Comparison of ENCODE assay signal across 2 worm cellular contexts in the genomic region with DNA sequence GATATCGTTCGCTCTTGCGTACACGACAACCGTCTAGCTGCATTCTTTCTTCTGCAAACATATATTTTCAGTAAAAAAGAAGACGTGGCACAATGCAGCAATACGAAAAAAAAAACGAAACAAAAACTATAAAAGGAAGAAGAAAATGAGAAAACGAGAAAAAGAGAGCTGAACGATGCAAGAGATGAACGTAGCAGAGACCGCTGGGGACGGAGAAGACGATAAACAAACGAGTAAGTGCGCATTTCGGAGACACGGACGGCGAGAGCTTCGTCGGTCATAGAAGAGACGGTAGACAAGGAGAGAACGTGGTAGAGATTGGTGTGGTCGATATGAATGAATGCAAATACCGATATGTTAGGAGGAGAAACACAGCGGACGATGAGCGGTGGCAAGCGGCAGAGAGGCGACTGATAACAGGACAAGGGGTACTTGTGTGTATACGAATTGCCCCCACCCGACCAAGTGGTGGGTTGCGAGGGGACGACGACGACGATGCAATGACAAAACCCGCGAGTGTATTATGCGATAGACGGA.
TF ChIP-seq lines count a peak whose summit lies in the region.

A gene (minus strand): TSS at position 51 of the 537 bp plus-strand sequence.

TF ChIP-seq in whole organism, L1 larva, 84 proteins besides CTCF, POLR2A, EP300 and RAD21 (continued from another document):
- TF ChIP-seq sox-4 (tag; optimal IDR thresholded peaks at IDR 0.05; lab: Kevin White, UChicago) = no peak
- TF ChIP-seq F16B12.6 (tag; optimal IDR thresholded peaks at IDR 0.05; lab: Kevin White, UChicago) = peak; percentile 16
- TF ChIP-seq lir-3 (tag; optimal IDR thresholded peaks at IDR 0.05; lab: Kevin White, UChicago; ENCODE audit: poor library complexity) = no peak
- TF ChIP-seq elt-2 (tag; optimal IDR thresholded peaks at IDR 0.05; lab: Kevin White, UChicago) = peak; percentile 48
- TF ChIP-seq elt-3 (tag; optimal IDR thresholded peaks at IDR 0.05; lab: Kevin White, UChicago) = peak in 3 of 6 experiments; percentile 1 to 52 (median 30)
- no peak for TF ChIP-seq C34B4.2 (tag; optimal IDR thresholded peaks at IDR 0.05; lab: Kevin White, UChicago)
- TF ChIP-seq tlp-1 (tag; optimal IDR thresholded peaks at IDR 0.05; lab: Kevin White, UChicago) = no peak
- TF ChIP-seq nhr-28 (tag; optimal IDR thresholded peaks at IDR 0.05; lab: Kevin White, UChicago) = no peak
- no peak for TF ChIP-seq ceh-90 (tag; optimal IDR thresholded peaks at IDR 0.05; lab: Kevin White, UChicago)
- no peak for TF ChIP-seq vab-15 (tag; optimal IDR thresholded peaks at IDR 0.05; lab: Kevin White, UChicago)
- no peak for TF ChIP-seq ztf-11 (tag; optimal IDR thresholded peaks at IDR 0.05; lab: Kevin White, UChicago)
- TF ChIP-seq swsn-7 (tag; optimal IDR thresholded peaks at IDR 0.05; lab: Kevin White, UChicago) = peak; percentile 59
- TF ChIP-seq mep-1 (tag; optimal IDR thresholded peaks at IDR 0.05; lab: Kevin White, UChicago) = peak; percentile 79
- TF ChIP-seq unc-86 (tag; optimal IDR thresholded peaks at IDR 0.05; lab: Kevin White, UChicago) = peak; percentile 2
- peak; percentile 73 to 89 for TF ChIP-seq efl-1 (optimal IDR thresholded peaks at IDR 0.05; lab: Kevin White, UChicago)
- TF ChIP-seq efl-1 (GFP tag; optimal IDR thresholded peaks at IDR 0.05 in 1 of 2; lab: Kevin White, UChicago) = peak; percentile 63 to 96
- peak; percentile 83 for TF ChIP-seq nhr-77 (tag; optimal IDR thresholded peaks at IDR 0.05; lab: Kevin White, UChicago)
- no peak for TF ChIP-seq alr-1 (tag; optimal IDR thresholded peaks at IDR 0.05; lab: Kevin White, UChicago; ENCODE audit: borderline replicate concordance)
- no peak for TF ChIP-seq aly-2 (tag; optimal IDR thresholded peaks at IDR 0.05; lab: Kevin White, UChicago)
- no peak for TF ChIP-seq sup-37 (GFP tag; optimal IDR thresholded peaks at IDR 0.05; lab: Kevin White, UChicago)
- TF ChIP-seq dpl-1 (GFP tag; optimal IDR thresholded peaks at IDR 0.05; lab: Kevin White, UChicago) = peak; percentile 57 to 67 (median 63)
- peak; percentile 74 for TF ChIP-seq fos-1 (tag; optimal IDR thresholded peaks at IDR 0.05; lab: Kevin White, UChicago)
- peak; percentile 75 for TF ChIP-seq nhr-71 (tag; optimal IDR thresholded peaks at IDR 0.05; lab: Kevin White, UChicago)
- peak; percentile 83 for TF ChIP-seq snu-23 (GFP tag; optimal IDR thresholded peaks at IDR 0.05; lab: Kevin White, UChicago)
- peak; percentile 45 for TF ChIP-seq skn-1 (tag; optimal IDR thresholded peaks at IDR 0.05; lab: Kevin White, UChicago)

TF ChIP-seq in whole organism, young adult, 124 proteins besides CTCF, POLR2A, EP300 and RAD21 (continued from another document):
- TF ChIP-seq ccch-3 (GFP tag; optimal IDR thresholded peaks at IDR 0.05; lab: Kevin White, UChicago) (no peak), ekl-4 (GFP tag; IDR thresholded peaks at IDR 0.05; lab: Robert Waterston, UW) (0 out of 2 replicates have a peak, but pooled peaks have one; percentile 25), hlh-12 (tag; optimal IDR thresholded peaks at IDR 0.05; lab: Kevin White, UChicago) (no peak), cebp-1 (GFP tag; IDR thresholded peaks at IDR 0.05; lab: Robert Waterston, UW) (no peak), cebp-1 (tag; optimal IDR thresholded peaks at IDR 0.05; lab: Kevin White, UChicago) (peak; percentile 68), ama-1 (optimal IDR thresholded peaks at IDR 0.05; lab: Kevin White, UChicago) (no peak), ama-1 (GFP tag; optimal IDR thresholded peaks at IDR 0.05; lab: Kevin White, UChicago) (no peak), hmg-20 (GFP tag; IDR thresholded peaks at IDR 0.05; lab: Robert Waterston, UW) (no peak), F39B2.1 (GFP tag; IDR thresholded peaks at IDR 0.05; lab: Robert Waterston, UW) (no peak), K12H6.12 (tag; optimal IDR thresholded peaks at IDR 0.05; lab: Kevin White, UChicago) (peak; percentile 15), B0035.1 (tag; optimal IDR thresholded peaks at IDR 0.05; lab: Kevin White, UChicago) (no peak), F33H1.4 (GFP tag; IDR thresholded peaks at IDR 0.05; lab: Robert Waterston, UW) (no peak), tbx-9 (tag; optimal IDR thresholded peaks at IDR 0.05; lab: Kevin White, UChicago; ENCODE audit: borderline replicate concordance) (no peak), dpff-1 (tag; optimal IDR thresholded peaks at IDR 0.05; lab: Kevin White, UChicago) (no peak), lsy-27 (tag; optimal IDR thresholded peaks at IDR 0.05; lab: Kevin White, UChicago; ENCODE audit: borderline replicate concordance, insufficient read depth) (no peak), F10E7.11 (tag; optimal IDR thresholded peaks at IDR 0.05; lab: Kevin White, UChicago) (no peak), die-1 (tag; optimal IDR thresholded peaks at IDR 0.05; lab: Kevin White, UChicago) (no peak), ZK185.1 (tag; optimal IDR thresholded peaks at IDR 0.05; lab: Kevin White, UChicago; ENCODE audit: poor library complexity, severe bottlenecking) (peak; percentile 56), nhr-27 (tag; optimal IDR thresholded peaks at IDR 0.05; lab: Kevin White, UChicago) (no peak), somi-1 (GFP tag; optimal IDR thresholded peaks at IDR 0.05; lab: Kevin White, UChicago) (no peak)
TF ChIP-seq in whole organism, young adult: peak in this region for 27.
